Fruit fly (Drosophila melanogaster) whole organism, embryonic: ENCODE results near the gene Sys1.
A peak's percentile ranks its signal among the peaks of the same experiment; 100 is the strongest.

Experiments
- Asciz ChIP-seq: fragments of 200-800 bp; sonication (Bioruptor generic); optimal IDR thresholded peaks from 2 replicates; lab custom pipeline; 2017; ENCODE audit warnings: missing biosample characterization, mild to moderate bottlenecking, missing genetic modification characterization, missing genetic modification reagents
- CG10321 ChIP-seq: fragments of 200-800 bp; sonication (Bioruptor generic); IDR thresholded peaks from 2 replicates; pipeline ENCODE4 v1.3.6; 2022; ENCODE audit warnings: missing biosample characterization, missing genetic modification characterization
- CG10366 ChIP-seq: fragments of 200-800 bp; sonication (Bioruptor generic); IDR thresholded peaks from 2 replicates; pipeline ENCODE4 v1.3.6; 2022; ENCODE audit warnings: missing biosample characterization, missing genetic modification characterization
- CG10543 ChIP-seq: fragments of 200-800 bp; sonication (Bioruptor generic); optimal IDR thresholded peaks from 3 replicates; lab custom pipeline; 2017; ENCODE audit warnings: missing biosample characterization, mild to moderate bottlenecking, missing genetic modification characterization, moderate library complexity
- CG12391 ChIP-seq: fragments of 200-800 bp; sonication (Bioruptor generic); optimal IDR thresholded peaks from 3 replicates; lab custom pipeline; 2018; ENCODE audit warnings: missing biosample characterization, mild to moderate bottlenecking, missing genetic modification characterization, moderate library complexity
- CG14050 ChIP-seq: fragments of 200-800 bp; sonication (Bioruptor generic); IDR thresholded peaks from 3 replicates; pipeline ENCODE4 v1.3.6; 2022; ENCODE audit warnings: missing biosample characterization, missing genetic modification characterization
- CG1602 ChIP-seq: fragments of 200-800 bp; sonication (Bioruptor generic); optimal IDR thresholded peaks from 3 replicates; lab custom pipeline; 2016; ENCODE audit warnings: missing biosample characterization, missing genetic modification characterization
- CG1647 ChIP-seq: fragments of 200-800 bp; sonication (Bioruptor generic); optimal IDR thresholded peaks from 3 replicates; lab custom pipeline; 2016; ENCODE audit warnings: missing biosample characterization, missing genetic modification characterization
- CG16863 ChIP-seq: fragments of 200-800 bp; sonication (Bioruptor generic); optimal IDR thresholded peaks from 3 replicates; lab custom pipeline; 2016; ENCODE audit warnings: missing biosample characterization, missing genetic modification characterization
- CG17802 ChIP-seq: fragments of 200-800 bp; sonication (Bioruptor generic); optimal IDR thresholded peaks from 2 replicates; lab custom pipeline; 2018; ENCODE audit warnings: missing biosample characterization, mild to moderate bottlenecking, missing genetic modification characterization, moderate library complexity
- CG18011 ChIP-seq: fragments of 200-800 bp; sonication (Bioruptor generic); optimal IDR thresholded peaks from 2 replicates; lab custom pipeline; 2017; ENCODE audit warnings: missing biosample characterization, missing genetic modification characterization, mild to moderate bottlenecking, moderate library complexity, missing genotype
- CG18764 ChIP-seq: fragments of 200-800 bp; sonication (Bioruptor generic); optimal IDR thresholded peaks from 3 replicates; lab custom pipeline; 2016; ENCODE audit warnings: missing biosample characterization, missing genetic modification characterization
- CG3065 ChIP-seq: fragments of 200-800 bp; sonication (Bioruptor generic); optimal IDR thresholded peaks from 2 replicates; lab custom pipeline; 2016; ENCODE audit warnings: missing biosample characterization, missing genetic modification characterization
- CG33213 ChIP-seq: fragments of 200-800 bp; sonication (Bioruptor generic); optimal IDR thresholded peaks from 3 replicates; lab custom pipeline; 2016; ENCODE audit warnings: missing biosample characterization, missing genetic modification characterization
- CG33557 ChIP-seq: fragments of 200-800 bp; sonication (Bioruptor generic); optimal IDR thresholded peaks from 2 replicates; lab custom pipeline; 2019; ENCODE audit warnings: missing biosample characterization, mild to moderate bottlenecking, missing genetic modification characterization, moderate library complexity
- CG8388 ChIP-seq: fragments of 200-800 bp; sonication (Bioruptor generic); optimal IDR thresholded peaks from 2 replicates; lab custom pipeline; 2019; ENCODE audit warnings: missing biosample characterization, mild to moderate bottlenecking, missing genetic modification characterization, moderate library complexity
- CG8765 ChIP-seq: fragments of 200-800 bp; sonication (Bioruptor generic); IDR thresholded peaks from 2 replicates; pipeline ENCODE4 v1.3.6; 2022; ENCODE audit warnings: missing biosample characterization, missing genetic modification characterization
- CG8944 ChIP-seq: fragments of 200-800 bp; sonication (Bioruptor generic); optimal IDR thresholded peaks from 3 replicates; lab custom pipeline; 2016; ENCODE audit warnings: missing biosample characterization, missing genetic modification characterization
- CG9215 ChIP-seq: fragments of 200-800 bp; sonication (Bioruptor generic); IDR thresholded peaks from 2 replicates; pipeline ENCODE4 v1.3.6; 2022; ENCODE audit warnings: missing biosample characterization, missing genetic modification characterization
- CG9797 ChIP-seq: fragments of 200-800 bp; sonication (Bioruptor generic); optimal IDR thresholded peaks from 3 replicates; lab custom pipeline; 2018; ENCODE audit warnings: missing biosample characterization, mild to moderate bottlenecking, missing genetic modification characterization
- Dfd ChIP-seq, 2 experiments: fragments of >200 bp; optimal IDR thresholded peaks; 2 replicates each; lab custom pipeline; 2017; ENCODE audit warnings: missing biosample characterization in 2 of 2, missing genetic modification characterization in 2 of 2
- Elba2 ChIP-seq: fragments of 200-800 bp; sonication (Bioruptor generic); optimal IDR thresholded peaks from 3 replicates; lab custom pipeline; 2016; ENCODE audit warnings: missing biosample characterization, missing genetic modification characterization
- Fer1 ChIP-seq: fragments of 200-800 bp; sonication (Bioruptor generic); optimal IDR thresholded peaks from 2 replicates; lab custom pipeline; 2017; ENCODE audit warnings: missing biosample characterization, mild to moderate bottlenecking, missing genetic modification characterization
- HmgD ChIP-seq: fragments of 200-800 bp; sonication (Bioruptor generic); optimal IDR thresholded peaks from 3 replicates; lab custom pipeline; 2016; ENCODE audit warnings: missing biosample characterization, missing genetic modification characterization
- Hr39 ChIP-seq: fragments of >200 bp; optimal IDR thresholded peaks from 2 replicates; lab custom pipeline; 2017
- Lim3 ChIP-seq: fragments of 200-800 bp; sonication (Bioruptor generic); IDR thresholded peaks from 2 replicates; pipeline ENCODE4 v1.3.6; 2022; ENCODE audit warnings: missing biosample characterization, missing genetic modification characterization
- Mes4 ChIP-seq: fragments of 200-800 bp; sonication (Bioruptor generic); optimal IDR thresholded peaks from 2 replicates; lab custom pipeline; 2016; ENCODE audit warnings: missing biosample characterization, missing genetic modification characterization
- NC2β ChIP-seq: fragments of 200-800 bp; sonication (Bioruptor generic); optimal IDR thresholded peaks from 2 replicates; lab custom pipeline; 2016; ENCODE audit warnings: missing biosample characterization, missing genetic modification characterization
- NK7.1 ChIP-seq: fragments of 200-800 bp; sonication (Bioruptor generic); optimal IDR thresholded peaks from 3 replicates; lab custom pipeline; 2016; ENCODE audit warnings: missing biosample characterization, missing genetic modification characterization
- ab ChIP-seq: fragments of 200-800 bp; sonication (Bioruptor generic); optimal IDR thresholded peaks from 2 replicates; lab custom pipeline; 2016; ENCODE audit warnings: missing biosample characterization, missing genetic modification characterization
- ara ChIP-seq: fragments of 200-800 bp; sonication (Bioruptor generic); IDR thresholded peaks from 2 replicates; pipeline ENCODE4 v1.3.6; 2022; ENCODE audit warnings: missing biosample characterization, missing genetic modification characterization
- ase ChIP-seq: fragments of 200-800 bp; sonication (Bioruptor generic); IDR thresholded peaks from 3 replicates; pipeline ENCODE4 v1.3.6; 2022; ENCODE audit warnings: missing biosample characterization, missing genetic modification characterization
- chinmo ChIP-seq: fragments of 200-800 bp; sonication (Bioruptor generic); IDR thresholded peaks from 4 replicates; pipeline ENCODE4 v1.3.6; 2022; ENCODE audit warnings: missing biosample characterization, missing genetic modification characterization; ENCODE audit not compliant: partially characterized antibody
- cwo ChIP-seq: fragments of 200-800 bp; sonication (Bioruptor generic); optimal IDR thresholded peaks from 3 replicates; lab custom pipeline; 2017; ENCODE audit warnings: missing biosample characterization, missing genetic modification characterization, mild to moderate bottlenecking, moderate library complexity, missing genetic modification reagents
- dan ChIP-seq: fragments of 200-800 bp; sonication (Bioruptor generic); IDR thresholded peaks from 2 replicates; pipeline ENCODE4 v1.3.6; 2022; ENCODE audit warnings: missing biosample characterization, missing genetic modification characterization
- fd102C ChIP-seq: fragments of 200-800 bp; sonication (Bioruptor generic); optimal IDR thresholded peaks from 2 replicates; lab custom pipeline; 2018; ENCODE audit warnings: missing biosample characterization, mild to moderate bottlenecking, missing genetic modification characterization, moderate library complexity
- gem ChIP-seq: fragments of 200-800 bp; sonication (Bioruptor generic); optimal IDR thresholded peaks from 2 replicates; lab custom pipeline; 2019; ENCODE audit warnings: missing biosample characterization, mild to moderate bottlenecking, missing genetic modification characterization, moderate library complexity
- lilli ChIP-seq: fragments of 200-800 bp; sonication (Bioruptor generic); optimal IDR thresholded peaks from 3 replicates; lab custom pipeline; 2016; ENCODE audit warnings: missing biosample characterization, missing genetic modification characterization
- luna ChIP-seq: fragments of 200-800 bp; sonication (Bioruptor generic); optimal IDR thresholded peaks from 2 replicates; lab custom pipeline; 2016; ENCODE audit warnings: missing biosample characterization, missing genetic modification characterization
- maf-S ChIP-seq: fragments of 200-800 bp; sonication (Bioruptor generic); optimal IDR thresholded peaks from 2 replicates; lab custom pipeline; 2016; ENCODE audit warnings: missing biosample characterization, missing genetic modification characterization
- mld ChIP-seq: fragments of 200-800 bp; sonication (Bioruptor generic); IDR thresholded peaks from 3 replicates; pipeline ENCODE4 v1.3.6; 2022; ENCODE audit warnings: missing biosample characterization, missing genetic modification characterization; ENCODE audit not compliant: partially characterized antibody
- pan ChIP-seq, 4 experiments: fragments of >200 bp in 3 of 4; fragments of 200-800 bp in 1 of 4; sonication (Bioruptor generic) in 1 of 4; optimal IDR thresholded peaks in 3 of 4; IDR thresholded peaks in 1 of 4; 2 replicates each; pipeline versions ENCODE4 v1.3.6 to Lab custom; 2017 to 2022; ENCODE audit warnings: missing biosample characterization in 2 of 4, missing genetic modification characterization in 2 of 4, mixed read lengths in 1 of 4
- pros ChIP-seq: fragments of 200-800 bp; sonication (Bioruptor generic); optimal IDR thresholded peaks from 3 replicates; lab custom pipeline; 2019; ENCODE audit warnings: missing biosample characterization, mild to moderate bottlenecking, missing genetic modification characterization, moderate library complexity
- repo ChIP-seq: fragments of 200-800 bp; sonication (Bioruptor generic); optimal IDR thresholded peaks from 2 replicates; lab custom pipeline; 2016; ENCODE audit warnings: missing biosample characterization, missing genetic modification characterization
- seq ChIP-seq: fragments of 200-800 bp; sonication (Bioruptor generic); IDR thresholded peaks from 2 replicates; pipeline ENCODE4 v1.3.6; 2022; ENCODE audit warnings: missing biosample characterization, missing genetic modification characterization
- tin ChIP-seq: fragments of 200-800 bp; sonication (Bioruptor generic); optimal IDR thresholded peaks from 3 replicates; lab custom pipeline; 2016; ENCODE audit warnings: missing biosample characterization, missing genetic modification characterization
- tio ChIP-seq: fragments of 200-800 bp; sonication (Bioruptor generic); optimal IDR thresholded peaks from 2 replicates; lab custom pipeline; 2017; ENCODE audit warnings: missing biosample characterization, missing genetic modification characterization, inconsistent platforms
- unc-4 ChIP-seq: fragments of 200-800 bp; sonication (Bioruptor generic); IDR thresholded peaks from 2 replicates; pipeline ENCODE4 v1.3.6; 2022; ENCODE audit warnings: missing biosample characterization, missing genetic modification characterization; ENCODE audit not compliant: partially characterized antibody
- wek ChIP-seq: fragments of 200-800 bp; sonication (Bioruptor generic); optimal IDR thresholded peaks from 3 replicates; lab custom pipeline; 2018; ENCODE audit warnings: missing biosample characterization, mild to moderate bottlenecking, missing genetic modification characterization, moderate library complexity

The Sys1 gene

DNA sequence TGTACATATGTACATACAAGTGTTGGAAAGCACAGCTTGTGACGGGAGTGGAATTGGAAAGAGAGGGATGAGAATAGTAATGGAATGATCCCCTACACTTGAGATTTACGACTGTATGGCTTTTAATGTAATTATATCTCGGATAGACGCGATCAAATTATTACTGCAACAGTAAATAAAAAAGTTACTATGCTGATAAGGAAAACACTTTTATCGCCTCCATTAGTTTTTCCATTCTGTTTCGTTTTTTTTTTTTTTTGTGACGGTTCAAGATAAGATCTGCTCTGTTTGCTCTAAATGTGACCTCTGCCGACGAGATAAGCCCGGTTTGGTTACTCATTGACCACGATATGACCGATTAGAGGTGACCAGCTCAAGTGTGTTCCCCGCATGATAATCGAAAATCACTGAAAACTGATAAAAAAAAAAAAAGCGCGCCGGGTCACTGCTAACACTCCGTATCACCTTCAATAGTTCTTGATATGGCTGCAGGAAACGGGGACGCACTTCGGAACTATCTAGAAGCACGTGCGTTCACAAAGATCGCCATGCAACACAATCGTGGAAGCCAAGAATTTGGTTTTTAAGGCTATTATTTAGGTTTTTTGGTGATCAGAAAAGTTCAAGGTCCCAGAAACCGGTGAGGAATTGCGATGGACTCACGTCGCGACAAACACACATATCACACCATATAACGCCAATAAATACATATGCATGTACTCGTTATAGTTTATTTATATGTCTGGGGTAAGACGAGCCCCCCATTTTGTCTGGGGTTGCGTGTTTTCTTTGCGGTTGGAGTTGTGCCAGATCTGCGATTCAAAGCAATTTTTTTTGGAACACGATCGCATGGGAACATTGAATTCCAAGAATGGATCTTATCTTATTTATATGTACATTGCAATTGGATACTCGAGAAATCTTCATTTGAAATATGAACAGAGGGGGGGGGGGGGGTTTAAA, 18.2 kb downstream of the Sys1 start, which contains the start of gene p (continued):
- TF ChIP-seq dan (GFP tag; lab: Robert Waterston, UW) (no peak), CG10321 (peak; percentile 63; the same call in 1 of the 2 replicates), CG8388 (GFP tag; lab: Kevin White, UChicago) (no peak), maf-S (GFP tag; lab: Kevin White, UChicago) (no peak), CG12391 (tag; lab: Kevin White, UChicago) (peak; percentile 17), CG8765 (GFP tag; lab: Robert Waterston, UW) (no peak), cwo (GFP tag; lab: Kevin White, UChicago) (peak; percentile 78), Hr39 (lab: Kevin White, UChicago) (no peak), Asciz (GFP tag; lab: Kevin White, UChicago) (peak; percentile 36), gem (tag; lab: Kevin White, UChicago) (peak; percentile 61), Elba2 (GFP tag; lab: Kevin White, UChicago) (no peak), CG1602 (no peak), Lim3 (GFP tag; lab: Robert Waterston, UW) (no peak), NC2β (GFP tag; lab: Kevin White, UChicago) (peak; percentile 15), CG9215 (GFP tag; lab: Robert Waterston, UW) (no peak), CG16863 (GFP tag; lab: Kevin White, UChicago) (no peak), CG14050 (GFP tag; lab: Robert Waterston, UW) (no peak), tio (GFP tag; lab: Kevin White, UChicago) (peak; percentile 33), ara (GFP tag; lab: Robert Waterston, UW) (no peak), CG17802 (no peak), Dfd (GFP tag; optimal IDR thresholded peaks at IDR 0.05; lab: Kevin White, UChicago) (no peak), seq (no peak; the same call in 1 of the 2 replicates), CG3065 (GFP tag; lab: Kevin White, UChicago) (no peak), Fer1 (GFP tag; lab: Kevin White, UChicago) (peak; percentile 63), luna (GFP tag; lab: Kevin White, UChicago) (no peak), unc-4 (GFP tag; lab: Robert Waterston, UW) (no peak), CG1647 (GFP tag; lab: Kevin White, UChicago) (peak; percentile 30), pan (optimal IDR thresholded peaks at IDR 0.05; lab: Kevin White, UChicago) (no peak), pan (GFP tag; optimal IDR thresholded peaks at IDR 0.05 in 1 of 2, IDR thresholded peaks at IDR 0.05 in 1 of 2) (peak in 1 of 2 experiments; percentile 45), ase (GFP tag; lab: Robert Waterston, UW) (no peak), CG33557 (GFP tag; lab: Kevin White, UChicago) (peak; percentile 63), tin (GFP tag; lab: Kevin White, UChicago) (peak; percentile 43), fd102C (GFP tag; lab: Kevin White, UChicago) (no peak), CG9797 (GFP tag; lab: Kevin White, UChicago) (no peak), pros (GFP tag; lab: Kevin White, UChicago) (no peak), lilli (GFP tag; lab: Kevin White, UChicago) (peak; percentile 46), CG10366 (GFP tag; lab: Robert Waterston, UW) (no peak), HmgD (GFP tag; lab: Kevin White, UChicago) (no peak), CG33213 (GFP tag; lab: Kevin White, UChicago) (peak; percentile 6), chinmo (GFP tag; lab: Robert Waterston, UW) (0 out of 4 replicates have a peak, but pooled peaks have one; percentile 68), mld (GFP tag; lab: Robert Waterston, UW) (no peak), CG8944 (no peak), NK7.1 (GFP tag; lab: Kevin White, UChicago) (peak; percentile 10), CG18011 (no peak), ab (GFP tag; lab: Kevin White, UChicago) (no peak), Mes4 (no peak), CG18764 (peak; percentile 27), repo (peak; percentile 52), wek (GFP tag; lab: Kevin White, UChicago) (peak; percentile 39), CG10543 (GFP tag; lab: Kevin White, UChicago) (peak; percentile 63)
